Fruit fly (Drosophila melanogaster) whole organism, embryonic: ENCODE measurements around the gene Alp13.
A peak's percentile ranks its signal among the peaks of the same experiment; 100 is the strongest.

ENCODE experiments used
- CG10274 ChIP-seq: fragments of 200-800 bp; sonication (Bioruptor generic); optimal IDR thresholded peaks from 3 replicates; lab custom pipeline; 2017; ENCODE audit warnings: missing biosample characterization, mild to moderate bottlenecking, missing genetic modification characterization
- CG14667 ChIP-seq: fragments of 200-800 bp; sonication (Bioruptor generic); IDR thresholded peaks from 2 replicates; pipeline ENCODE4 v1.3.6; 2022; ENCODE audit warnings: missing biosample characterization, missing genetic modification characterization
- CG1603 ChIP-seq: fragments of 200-800 bp; sonication (Bioruptor generic); optimal IDR thresholded peaks from 2 replicates; lab custom pipeline; 2019; ENCODE audit warnings: missing biosample characterization, mild to moderate bottlenecking, missing genetic modification characterization, moderate library complexity
- CG32767 ChIP-seq: fragments of 200-800 bp; sonication (Bioruptor generic); IDR thresholded peaks from 2 replicates; pipeline ENCODE4 v1.3.6; 2022; ENCODE audit warnings: missing biosample characterization, missing genetic modification characterization
- CG3726 ChIP-seq: fragments of 200-800 bp; sonication (Bioruptor generic); IDR thresholded peaks from 3 replicates; pipeline ENCODE4, ENCODE4 v1.3.6; 2022; ENCODE audit warnings: missing biosample characterization, missing genetic modification characterization
- CG8388 ChIP-seq: fragments of 200-800 bp; sonication (Bioruptor generic); optimal IDR thresholded peaks from 2 replicates; lab custom pipeline; 2019; ENCODE audit warnings: missing biosample characterization, mild to moderate bottlenecking, missing genetic modification characterization, moderate library complexity
- ERR ChIP-seq: fragments of 200-800 bp; sonication (Bioruptor generic); optimal IDR thresholded peaks from 2 replicates; lab custom pipeline; 2016; ENCODE audit warnings: missing biosample characterization, missing genetic modification characterization
- Elba2 ChIP-seq: fragments of 200-800 bp; sonication (Bioruptor generic); optimal IDR thresholded peaks from 3 replicates; lab custom pipeline; 2016; ENCODE audit warnings: missing biosample characterization, missing genetic modification characterization
- Ets65A ChIP-seq: fragments of 200-800 bp; sonication (Bioruptor generic); peaks from one replicate; lab custom pipeline; 2016; ENCODE audit warnings: missing biosample characterization, missing genetic modification characterization
- Fer1 ChIP-seq: fragments of 200-800 bp; sonication (Bioruptor generic); optimal IDR thresholded peaks from 2 replicates; lab custom pipeline; 2017; ENCODE audit warnings: missing biosample characterization, mild to moderate bottlenecking, missing genetic modification characterization
- HLH3B ChIP-seq: fragments of 200-800 bp; sonication (Bioruptor generic); IDR thresholded peaks from 2 replicates; pipeline ENCODE4 v1.3.6; 2022; ENCODE audit warnings: missing biosample characterization, missing genetic modification characterization
- Hand ChIP-seq: fragments of 200-800 bp; sonication (Bioruptor generic); optimal IDR thresholded peaks from 2 replicates; lab custom pipeline; 2017; ENCODE audit warnings: mild to moderate bottlenecking, missing biosample characterization, missing genetic modification reagents, missing genetic modification characterization
- Mad ChIP-seq: fragments of 200-800 bp; sonication (Bioruptor generic); optimal IDR thresholded peaks from 2 replicates; lab custom pipeline; 2016; ENCODE audit warnings: missing biosample characterization, missing genetic modification characterization
- Med ChIP-seq: fragments of 200-800 bp; sonication (Bioruptor generic); peaks from one replicate; lab custom pipeline; 2016; ENCODE audit warnings: missing biosample characterization, missing genetic modification characterization, mild to moderate bottlenecking, inconsistent platforms, moderate library complexity
- NFAT ChIP-seq: fragments of 200-800 bp; sonication (Bioruptor generic); IDR thresholded peaks from 2 replicates; pipeline ENCODE4 v1.3.6; 2022; ENCODE audit warnings: missing biosample characterization, missing genetic modification characterization
- Side ChIP-seq: fragments of 200-800 bp; sonication (Bioruptor generic); optimal IDR thresholded peaks from 2 replicates; lab custom pipeline; 2016; ENCODE audit warnings: missing biosample characterization, missing genetic modification characterization
- Trl ChIP-seq, 3 experiments: fragments of >200 bp in 2 of 3; fragments of 200-800 bp in 1 of 3; sonication (Bioruptor generic) in 1 of 3; optimal IDR thresholded peaks; 2 replicates in 1 of 3; 3 replicates in 2 of 3; lab custom pipeline; 2016 to 2017; ENCODE audit warnings: missing biosample characterization in 1 of 3, missing genetic modification characterization in 1 of 3
- bcd ChIP-seq: fragments of 200-800 bp; sonication (Bioruptor generic); optimal IDR thresholded peaks from 2 replicates; lab custom pipeline; 2017; ENCODE audit warnings: missing biosample characterization, mild to moderate bottlenecking, missing genetic modification characterization
- cg ChIP-seq: fragments of 200-800 bp; sonication (Bioruptor generic); optimal IDR thresholded peaks from 3 replicates; lab custom pipeline; 2019; ENCODE audit warnings: missing biosample characterization, mild to moderate bottlenecking, missing genetic modification characterization, moderate library complexity
- chinmo ChIP-seq: fragments of 200-800 bp; sonication (Bioruptor generic); IDR thresholded peaks from 4 replicates; pipeline ENCODE4 v1.3.6; 2022; ENCODE audit warnings: missing biosample characterization, missing genetic modification characterization; ENCODE audit not compliant: partially characterized antibody
- dysf ChIP-seq: fragments of 200-800 bp; sonication (Bioruptor generic); IDR thresholded peaks from 3 replicates; pipeline ENCODE4 v1.3.6; 2022; ENCODE audit warnings: missing biosample characterization, missing genetic modification characterization
- ewg ChIP-seq: fragments of 200-800 bp; sonication (Bioruptor generic); optimal IDR thresholded peaks from 3 replicates; lab custom pipeline; 2017; ENCODE audit warnings: mild to moderate bottlenecking, missing biosample characterization, missing genetic modification reagents, missing genetic modification characterization
- fru ChIP-seq: fragments of >200 bp; optimal IDR thresholded peaks from 2 replicates; lab custom pipeline; 2017
- ftz-f1 ChIP-seq: fragments of 200-800 bp; sonication (Bioruptor generic); optimal IDR thresholded peaks from 2 replicates; lab custom pipeline; 2016; ENCODE audit warnings: missing biosample characterization, missing genetic modification characterization
- gcm ChIP-seq: fragments of 200-800 bp; sonication (Bioruptor generic); optimal IDR thresholded peaks from 2 replicates; lab custom pipeline; 2019; ENCODE audit warnings: missing biosample characterization, mild to moderate bottlenecking, missing genetic modification characterization, moderate library complexity
- luna ChIP-seq: fragments of 200-800 bp; sonication (Bioruptor generic); optimal IDR thresholded peaks from 2 replicates; lab custom pipeline; 2016; ENCODE audit warnings: missing biosample characterization, missing genetic modification characterization
- mld ChIP-seq: fragments of 200-800 bp; sonication (Bioruptor generic); IDR thresholded peaks from 3 replicates; pipeline ENCODE4 v1.3.6; 2022; ENCODE audit warnings: missing biosample characterization, missing genetic modification characterization; ENCODE audit not compliant: partially characterized antibody
- nom ChIP-seq: fragments of 200-800 bp; sonication (Bioruptor generic); optimal IDR thresholded peaks from 2 replicates; lab custom pipeline; 2017; ENCODE audit warnings: missing biosample characterization, missing genetic modification characterization, mild to moderate bottlenecking, moderate library complexity, missing genetic modification reagents
- odd ChIP-seq: fragments of 200-800 bp; sonication (Bioruptor generic); optimal IDR thresholded peaks from 2 replicates; lab custom pipeline; 2017; ENCODE audit warnings: missing biosample characterization, mild to moderate bottlenecking, missing genetic modification characterization
- pfk ChIP-seq: fragments of 200-800 bp; sonication (Bioruptor generic); optimal IDR thresholded peaks from 2 replicates; lab custom pipeline; 2018; ENCODE audit warnings: missing biosample characterization, mild to moderate bottlenecking, missing genetic modification characterization, moderate library complexity
- pnt ChIP-seq: fragments of 200-800 bp; sonication (Bioruptor generic); optimal IDR thresholded peaks from 3 replicates; lab custom pipeline; 2016; ENCODE audit warnings: missing biosample characterization, missing genetic modification characterization
- row ChIP-seq: fragments of 200-800 bp; sonication (Bioruptor generic); IDR thresholded peaks from 3 replicates; pipeline ENCODE4 v1.3.6; 2022; ENCODE audit warnings: missing biosample characterization, missing genetic modification characterization
- scrt ChIP-seq: fragments of 200-800 bp; sonication (Bioruptor generic); optimal IDR thresholded peaks from 2 replicates; lab custom pipeline; 2018; ENCODE audit warnings: missing biosample characterization, mild to moderate bottlenecking, missing genetic modification characterization, moderate library complexity
- sens ChIP-seq: fragments of 200-800 bp; sonication (Bioruptor generic); peaks from one replicate; lab custom pipeline; 2016; ENCODE audit warnings: missing biosample characterization, missing genetic modification characterization
- sisA ChIP-seq: fragments of 200-800 bp; sonication (Bioruptor generic); IDR thresholded peaks from 2 replicates; pipeline ENCODE4 v1.3.6; 2022; ENCODE audit warnings: missing biosample characterization, missing genetic modification characterization
- slbo ChIP-seq: fragments of 200-800 bp; sonication (Bioruptor generic); IDR thresholded peaks from 2 replicates; pipeline ENCODE4 v1.3.6; 2022; ENCODE audit warnings: missing biosample characterization, missing genetic modification characterization
- tap ChIP-seq: fragments of 200-800 bp; optimal IDR thresholded peaks from 3 replicates; lab custom pipeline; 2019; ENCODE audit warnings: missing biosample characterization, mild to moderate bottlenecking, missing genetic modification characterization, moderate library complexity
- toy ChIP-seq: fragments of 200-800 bp; sonication (Bioruptor generic); IDR thresholded peaks from 2 replicates; pipeline ENCODE4 v1.3.6; 2022; ENCODE audit warnings: missing biosample characterization, missing genetic modification characterization
- ttk ChIP-seq: fragments of 200-800 bp; sonication (Bioruptor generic); IDR thresholded peaks from 2 replicates; pipeline ENCODE4 v2.1.2; 2022; ENCODE audit warnings: missing biosample characterization, missing genetic modification characterization

Alp13 gene

DNA sequence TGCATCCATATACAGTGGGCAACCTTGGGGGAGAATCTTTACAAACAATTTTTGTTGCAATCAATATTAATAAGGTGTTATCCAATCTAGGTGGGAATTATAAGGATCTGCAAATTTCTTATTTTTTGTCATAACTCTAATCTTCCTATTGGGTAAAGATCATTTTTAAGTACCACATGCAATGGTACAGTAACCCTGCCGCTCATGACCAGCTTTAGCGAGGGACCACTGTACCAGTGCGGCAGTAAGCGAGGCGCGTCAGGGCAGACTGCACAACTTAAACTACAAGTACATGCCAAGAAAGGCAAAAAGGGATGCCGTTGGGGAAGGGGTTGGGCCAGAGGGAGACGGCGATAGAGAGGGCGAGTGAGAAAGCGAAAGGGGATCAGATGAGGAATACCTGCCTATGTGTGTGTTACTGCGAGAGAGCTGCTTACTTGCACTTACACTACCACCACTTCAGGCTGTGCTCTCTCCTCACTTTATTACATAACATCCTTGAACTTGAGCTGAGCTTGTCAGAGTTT lies 7.4 kb upstream of the Alp13 start (continued):
- TF ChIP-seq pnt (GFP tag; lab: Kevin White, UChicago) (no peak), NFAT (GFP tag; lab: Robert Waterston, UW) (no peak)

DNA sequence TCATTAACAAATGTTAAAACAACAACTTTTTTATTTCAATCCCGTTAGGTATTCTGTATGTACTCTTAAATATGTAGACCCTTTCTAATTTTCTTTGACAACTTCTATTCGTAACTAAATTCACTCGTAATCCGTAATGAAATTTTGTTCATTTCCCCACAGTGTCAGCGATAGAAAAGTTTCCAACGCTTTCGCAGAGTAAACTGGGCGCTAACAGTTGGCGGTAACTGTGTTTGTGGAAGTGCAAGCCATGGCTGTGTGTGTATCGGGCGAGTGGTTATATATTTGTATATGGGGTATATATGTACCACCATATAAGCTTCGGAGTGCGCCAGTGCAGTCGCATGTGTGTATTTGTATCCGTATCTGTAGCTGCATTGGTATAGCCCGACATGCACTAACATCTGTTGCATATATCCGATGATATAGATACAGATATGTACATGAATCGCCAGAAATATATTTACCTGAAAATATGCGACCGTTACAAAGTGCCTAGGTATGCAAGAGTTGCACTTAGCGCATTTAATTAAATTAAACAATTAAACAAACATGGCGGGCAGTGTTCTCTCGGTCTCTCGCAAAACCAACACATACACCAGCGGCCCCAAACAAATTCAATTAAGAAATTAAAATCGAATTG lies 6.4 kb upstream of the Alp13 start:
- no peak for TF ChIP-seq tap (tag; lab: Kevin White, UChicago)
- no peak for TF ChIP-seq luna
- TF ChIP-seq sens (GFP tag; lab: Kevin White, UChicago): peak; percentile 75
- TF ChIP-seq Hand: no peak
- peak; percentile 39; the same call in 1 of the 3 replicates for TF ChIP-seq row (GFP tag; lab: Robert Waterston, UW)
- peak; percentile 42; the same call in 1 of the 2 replicates for TF ChIP-seq sisA (GFP tag; lab: Robert Waterston, UW)
- no peak for TF ChIP-seq CG3726 (GFP tag; lab: Robert Waterston, UW)
- peak; percentile 90 for TF ChIP-seq CG8388 (GFP tag; lab: Kevin White, UChicago)
- TF ChIP-seq odd (GFP tag; lab: Kevin White, UChicago): no peak
- peak; percentile 67 for TF ChIP-seq Med (GFP tag; lab: Kevin White, UChicago)
- 0 out of 2 replicates have a peak, but pooled peaks have one; percentile 16 for TF ChIP-seq HLH3B (GFP tag; lab: Robert Waterston, UW)
- no peak for TF ChIP-seq nom
- TF ChIP-seq CG1603: peak; percentile 4
- peak; percentile 36 for TF ChIP-seq cg (GFP tag; lab: Kevin White, UChicago)
- no peak for TF ChIP-seq bcd (GFP tag; lab: Kevin White, UChicago)
- no peak for TF ChIP-seq dysf (GFP tag; lab: Robert Waterston, UW)
- TF ChIP-seq Ets65A: peak; percentile 75
- TF ChIP-seq fru (lab: Kevin White, UChicago): no peak

DNA sequence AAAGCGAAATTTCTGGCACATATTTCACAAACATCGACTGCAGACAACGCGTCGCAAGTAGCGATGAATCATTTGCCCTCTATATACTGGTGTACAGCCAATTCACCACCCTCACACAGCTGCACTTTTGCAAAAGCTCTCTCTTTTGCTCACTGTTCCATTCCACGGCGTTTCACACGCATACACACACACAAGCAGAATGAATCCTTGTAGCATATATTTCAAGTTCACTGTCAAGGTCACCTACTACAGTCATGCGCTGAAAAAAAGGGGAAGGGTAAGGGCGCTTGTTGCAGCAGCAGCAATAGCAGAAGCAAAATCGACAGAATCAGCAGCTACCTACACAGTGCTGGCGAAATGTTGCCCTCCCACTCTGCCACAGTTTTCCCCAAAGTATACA lies 5.5 kb upstream of the Alp13 start:
- TF ChIP-seq cg (GFP tag; lab: Kevin White, UChicago) (peak; percentile 55), CG10274 (no peak), ftz-f1 (GFP tag; lab: Kevin White, UChicago) (peak; percentile 85), pfk (GFP tag; lab: Kevin White, UChicago) (peak; percentile 86), ewg (peak; percentile 81), Trl (optimal IDR thresholded peaks at IDR 0.05; lab: Kevin White, UChicago) (peak; percentile 6 to 20), Trl (GFP tag; optimal IDR thresholded peaks at IDR 0.05; lab: Kevin White, UChicago) (no peak), gcm (GFP tag; lab: Kevin White, UChicago) (no peak), row (GFP tag; lab: Robert Waterston, UW) (0 out of 3 replicates have a peak, but pooled peaks have one; percentile 5), Fer1 (GFP tag; lab: Kevin White, UChicago) (no peak), ttk (0 out of 2 replicates have a peak, but pooled peaks have one; percentile 20), scrt (GFP tag; lab: Kevin White, UChicago) (peak; percentile 4), Elba2 (GFP tag; lab: Kevin White, UChicago) (no peak), CG14667 (GFP tag; lab: Robert Waterston, UW) (0 out of 2 replicates have a peak, but pooled peaks have one; percentile 6), ERR (GFP tag; lab: Kevin White, UChicago) (peak; percentile 55), CG32767 (0 out of 2 replicates have a peak, but pooled peaks have one; percentile 33), Mad (GFP tag; lab: Kevin White, UChicago) (no peak), slbo (GFP tag; lab: Robert Waterston, UW) (no peak), mld (GFP tag; lab: Robert Waterston, UW) (no peak), toy (GFP tag; lab: Robert Waterston, UW) (no peak), chinmo (GFP tag; lab: Robert Waterston, UW) (peak; percentile 69; the same call in 1 of the 4 replicates), Side (GFP tag; lab: Kevin White, UChicago) (no peak)
